Worm (Caenorhabditis elegans): ENCODE measurements around the gene cdh-9.

- no peak for TF ChIP-seq fos-1 (tag; optimal IDR thresholded peaks at IDR 0.05)
- no peak for TF ChIP-seq ZK546.5 (tag; optimal IDR thresholded peaks at IDR 0.05)
- no peak for TF ChIP-seq elt-1 (tag; optimal IDR thresholded peaks at IDR 0.05)
- TF ChIP-seq Y55F3AM.14 (GFP tag; optimal IDR thresholded peaks at IDR 0.05): no peak
- TF ChIP-seq egl-27 (tag; optimal IDR thresholded peaks at IDR 0.05): no peak
These were observed at the start of gene cdh-9 for ce11 chrX:16594931-16595330.

Data from whole organism, L2 larva.